Fruit fly (Drosophila melanogaster): Measurements from ENCODE around the gene CG3609.

CG3609 gene

DNA sequence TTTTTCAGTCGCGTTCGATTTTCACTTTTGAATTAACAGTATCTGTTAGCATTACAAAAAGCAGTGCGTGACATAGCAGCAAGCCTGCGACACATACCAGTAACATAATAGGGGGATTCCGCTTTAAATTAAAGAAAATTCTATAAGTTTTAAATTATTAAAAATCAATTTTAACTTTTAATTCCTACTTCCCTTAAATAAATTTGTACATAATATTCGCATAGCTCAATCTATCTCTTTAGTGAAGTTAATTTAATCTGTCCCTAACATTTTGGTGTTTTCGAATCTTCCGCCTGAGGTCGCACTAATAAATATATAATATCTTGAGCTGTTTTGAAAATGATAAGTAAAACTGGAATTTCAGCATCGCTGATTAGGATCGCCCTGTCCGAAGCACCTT lies 46.1 kb upstream of the CG3609 start, which contains the start of gene CG9886 (continued):
- TF ChIP-seq CG10147 (GFP tag; optimal IDR thresholded peaks at IDR 0.05), result peak; percentile 66
- peak; percentile 70 for TF ChIP-seq nerfin-1 (tag; optimal IDR thresholded peaks at IDR 0.05)
- TF ChIP-seq grau (tag; optimal IDR thresholded peaks at IDR 0.05), result peak; percentile 74
- no peak for TF ChIP-seq CG1647 (GFP tag; optimal IDR thresholded peaks at IDR 0.05)
- TF ChIP-seq kay (GFP tag; optimal IDR thresholded peaks at IDR 0.05), result peak; percentile 42
- TF ChIP-seq CG12744 (GFP tag; optimal IDR thresholded peaks at IDR 0.05), result peak; percentile 16
- TF ChIP-seq exex (tag; optimal IDR thresholded peaks at IDR 0.05), result peak; percentile 10
- no peak for TF ChIP-seq CG7963 (GFP tag; IDR thresholded peaks at IDR 0.05; ENCODE audit: partially characterized antibody)
- TF ChIP-seq Gsc (GFP tag; IDR thresholded peaks at IDR 0.05), result no peak
- TF ChIP-seq Doc3 (GFP tag; IDR thresholded peaks at IDR 0.05; ENCODE audit: partially characterized antibody), result no peak
- peak; percentile 49 for TF ChIP-seq sob (GFP tag; IDR thresholded peaks at IDR 0.05)
- 0 out of 2 replicates have a peak, but pooled peaks have one; percentile 24 for TF ChIP-seq ranshi (GFP tag; IDR thresholded peaks at IDR 0.05)
- TF ChIP-seq en (GFP tag; optimal IDR thresholded peaks at IDR 0.05), result no peak
- 0 out of 3 replicates have a peak, but pooled peaks have one; percentile 34 for TF ChIP-seq Dbx (GFP tag; IDR thresholded peaks at IDR 0.05)
- TF ChIP-seq HmgD (GFP tag; optimal IDR thresholded peaks at IDR 0.05), result no peak
- TF ChIP-seq sna (GFP tag; IDR thresholded peaks at IDR 0.05; ENCODE audit: partially characterized antibody), result no peak
- peak; percentile 62; the same call in 2 of the 3 replicates for TF ChIP-seq zfh1 (GFP tag; IDR thresholded peaks at IDR 0.05)
- TF ChIP-seq CG11093 (GFP tag; IDR thresholded peaks at IDR 0.05), result no peak
- TF ChIP-seq Jarid2 (GFP tag; optimal IDR thresholded peaks at IDR 0.05), result peak; percentile 40
- no peak for TF ChIP-seq D (optimal IDR thresholded peaks at IDR 0.05)
- peak; percentile 14 for TF ChIP-seq D (GFP tag; optimal IDR thresholded peaks at IDR 0.05)
- no peak for TF ChIP-seq CG9876 (GFP tag; optimal IDR thresholded peaks at IDR 0.05)
- 0 out of 2 replicates have a peak, but pooled peaks have one; percentile 27 for TF ChIP-seq wdn (GFP tag; IDR thresholded peaks at IDR 0.05)
- TF ChIP-seq CG1792 (GFP tag; optimal IDR thresholded peaks at IDR 0.05), result no peak
- TF ChIP-seq fd96Cb (tag; optimal IDR thresholded peaks at IDR 0.05), result peak; percentile 45
- peak; percentile 12 for TF ChIP-seq Abd-B (GFP tag; optimal IDR thresholded peaks at IDR 0.05)
- no peak for TF ChIP-seq D19A (tag; optimal IDR thresholded peaks at IDR 0.05)
- 0 out of 2 replicates have a peak, but pooled peaks have one; percentile 27 for TF ChIP-seq stc (GFP tag; IDR thresholded peaks at IDR 0.05)
- no peak for TF ChIP-seq so (GFP tag; IDR thresholded peaks at IDR 0.05)
- TF ChIP-seq Dll (GFP tag; IDR thresholded peaks at IDR 0.05; ENCODE audit: partially characterized antibody), result no peak
- peak; percentile 57 for TF ChIP-seq CG33557 (GFP tag; optimal IDR thresholded peaks at IDR 0.05)
- no peak for TF ChIP-seq CG16863 (GFP tag; optimal IDR thresholded peaks at IDR 0.05)
- peak; percentile 32; the same call in 1 of the 2 replicates for TF ChIP-seq sim (GFP tag; IDR thresholded peaks at IDR 0.05)
- TF ChIP-seq dan (GFP tag; IDR thresholded peaks at IDR 0.05), result no peak
- TF ChIP-seq CG10321 (GFP tag; IDR thresholded peaks at IDR 0.05), result no peak
- no peak for TF ChIP-seq emc (GFP tag; optimal IDR thresholded peaks at IDR 0.05)
- no peak for TF ChIP-seq ems (GFP tag; optimal IDR thresholded peaks at IDR 0.05)
- TF ChIP-seq CG13775 (GFP tag; optimal IDR thresholded peaks at IDR 0.05), result peak; percentile 67
- TF ChIP-seq CHES-1-like (GFP tag; optimal IDR thresholded peaks at IDR 0.05), result no peak
- peak; percentile 52 for TF ChIP-seq CG3281 (GFP tag; optimal IDR thresholded peaks at IDR 0.05)
- TF ChIP-seq slou (GFP tag; optimal IDR thresholded peaks at IDR 0.05), result no peak
- TF ChIP-seq YL-1 (GFP tag; optimal IDR thresholded peaks at IDR 0.05), result peak; percentile 30
- TF ChIP-seq maf-S (GFP tag; optimal IDR thresholded peaks at IDR 0.05), result no peak
- peak; percentile 64 for TF ChIP-seq gcm (GFP tag; optimal IDR thresholded peaks at IDR 0.05)
- TF ChIP-seq CTCF (GFP tag; optimal IDR thresholded peaks at IDR 0.05), result peak; percentile 59
- peak; percentile 67 for TF ChIP-seq CG17359 (tag; optimal IDR thresholded peaks at IDR 0.05)
- TF ChIP-seq CG4854 (GFP tag; optimal IDR thresholded peaks at IDR 0.05), result no peak
- no peak for TF ChIP-seq cg (GFP tag; optimal IDR thresholded peaks at IDR 0.05)
- TF ChIP-seq CG34376 (GFP tag; optimal IDR thresholded peaks at IDR 0.05), result no peak
- TF ChIP-seq tin (GFP tag; optimal IDR thresholded peaks at IDR 0.05), result peak; percentile 67
- no peak for TF ChIP-seq ro (GFP tag; IDR thresholded peaks at IDR 0.05)
- no peak for TF ChIP-seq CG16779 (GFP tag; IDR thresholded peaks at IDR 0.05)
